Worm (Caenorhabditis elegans) whole organism, L4 larva: ENCODE results near the gene F40F8.1.

Experiments
- F49E8.2 ChIP-seq: sonication (generic microtip); optimal IDR thresholded peaks from 2 replicates; lab custom pipeline; 2016; ENCODE audit warnings: missing compliant biosample characterization, mild to moderate bottlenecking, missing genetic modification characterization, borderline replicate concordance
- Y48G9A.11 ChIP-seq: fragments of 200-800 bp; sonication (Bioruptor generic); IDR thresholded peaks from 2 replicates; pipeline ENCODE4 v1.3.6; 2022; ENCODE audit warnings: missing genetic modification reagents, missing genetic modification characterization, missing compliant biosample characterization
- ZK337.2 ChIP-seq: fragments of 200-800 bp; sonication (Bioruptor generic); IDR thresholded peaks from 2 replicates; pipeline ENCODE4 v1.3.6; 2022; ENCODE audit warnings: missing genetic modification reagents, missing genetic modification characterization, missing compliant biosample characterization
- ZK546.5 ChIP-seq, 2 experiments: sonication (generic microtip); optimal IDR thresholded peaks; 2 replicates each; lab custom pipeline; 2017; ENCODE audit warnings: missing biosample characterization in 2 of 2, missing genetic modification characterization in 2 of 2
- ces-1 ChIP-seq: fragments of 150-350 bp; sonication (generic microtip); optimal IDR thresholded peaks from 4 replicates; lab custom pipeline; 2014; ENCODE audit warnings: missing biosample characterization, missing genetic modification reagents, missing genetic modification characterization
- jun-1 ChIP-seq: fragments of 150-350 bp; optimal IDR thresholded peaks from 2 replicates; lab custom pipeline; 2014; ENCODE audit warnings: missing biosample characterization, missing genetic modification reagents, missing genetic modification characterization
- lin-38 ChIP-seq: fragments of 200-800 bp; sonication (Bioruptor generic); IDR thresholded peaks from 2 replicates; pipeline ENCODE4 v1.3.6; 2022; ENCODE audit warnings: missing genetic modification reagents, missing genetic modification characterization, missing compliant biosample characterization
- lin-39 ChIP-seq: fragments of 150-350 bp; optimal IDR thresholded peaks from 2 replicates; lab custom pipeline; 2014; ENCODE audit warnings: missing biosample characterization, missing genetic modification reagents, missing genetic modification characterization
- lsy-2 ChIP-seq, 2 experiments: fragments of 150-350 bp in 1 of 2; sonication (generic microtip) in 1 of 2; optimal IDR thresholded peaks; 2 replicates each; lab custom pipeline; 2014 to 2017; ENCODE audit warnings: missing biosample characterization in 2 of 2, missing genetic modification characterization in 2 of 2
- nhr-111 ChIP-seq: fragments of 200-800 bp; sonication (Bioruptor generic); optimal IDR thresholded peaks from 2 replicates; lab custom pipeline; 2018; ENCODE audit warnings: mild to moderate bottlenecking, missing genetic modification characterization, missing compliant biosample characterization
- nhr-77 ChIP-seq: fragments of 150-350 bp; optimal IDR thresholded peaks from 2 replicates; lab custom pipeline; 2014; ENCODE audit warnings: missing biosample characterization, missing genetic modification characterization
- php-3 ChIP-seq: fragments of 200-800 bp; sonication (Bioruptor generic); IDR thresholded peaks from 2 replicates; pipeline ENCODE4 v1.3.6; 2022; ENCODE audit warnings: missing genetic modification reagents, missing genetic modification characterization, missing compliant biosample characterization
- pqm-1 ChIP-seq: sonication (generic microtip); optimal IDR thresholded peaks from 2 replicates; lab custom pipeline; 2017; ENCODE audit warnings: missing biosample characterization, missing genetic modification characterization

DNA sequence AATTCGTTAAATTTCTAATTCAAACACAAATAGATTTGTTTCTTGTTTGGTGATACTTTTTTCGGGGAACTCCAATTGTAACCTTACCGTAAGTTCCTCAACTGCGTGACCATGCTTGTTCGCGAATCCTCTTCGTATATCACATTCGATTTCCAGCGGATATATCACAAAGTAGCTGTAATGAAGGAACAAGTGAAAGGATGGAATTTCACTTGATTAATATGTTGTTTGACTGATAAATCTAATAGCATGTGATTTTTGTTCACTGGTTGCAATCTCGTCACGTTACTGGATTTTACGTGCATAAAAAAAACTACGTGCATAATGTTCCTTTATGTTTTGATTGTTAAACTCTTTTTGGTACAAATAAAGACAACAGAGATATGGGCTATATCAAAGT is 34.2 kb downstream of the F40F8.1 start:
- no peak for TF ChIP-seq lin-38
- TF ChIP-seq ZK337.2 (GFP tag; lab: Robert Waterston, UW) = no peak
- TF ChIP-seq nhr-77 (tag; lab: Kevin White, UChicago) = no peak
- TF ChIP-seq pqm-1 (tag; lab: Kevin White, UChicago) = no peak
- no peak for TF ChIP-seq php-3 (GFP tag; lab: Robert Waterston, UW)
- no peak for TF ChIP-seq lin-39
- TF ChIP-seq lsy-2 (tag; optimal IDR thresholded peaks at IDR 0.05; lab: Kevin White, UChicago) = no peak
- no peak for TF ChIP-seq Y48G9A.11 (GFP tag; lab: Robert Waterston, UW)
- TF ChIP-seq jun-1 (tag; lab: Kevin White, UChicago) = no peak
- no peak for TF ChIP-seq ZK546.5 (tag; optimal IDR thresholded peaks at IDR 0.05; lab: Kevin White, UChicago)
- TF ChIP-seq nhr-111 = no peak
- TF ChIP-seq F49E8.2 (tag; lab: Kevin White, UChicago) = no peak
- no peak for TF ChIP-seq ces-1 (GFP tag; lab: Kevin White, UChicago)
